Worm (Caenorhabditis elegans): ENCODE data around the gene F35D11.3.

DNA sequence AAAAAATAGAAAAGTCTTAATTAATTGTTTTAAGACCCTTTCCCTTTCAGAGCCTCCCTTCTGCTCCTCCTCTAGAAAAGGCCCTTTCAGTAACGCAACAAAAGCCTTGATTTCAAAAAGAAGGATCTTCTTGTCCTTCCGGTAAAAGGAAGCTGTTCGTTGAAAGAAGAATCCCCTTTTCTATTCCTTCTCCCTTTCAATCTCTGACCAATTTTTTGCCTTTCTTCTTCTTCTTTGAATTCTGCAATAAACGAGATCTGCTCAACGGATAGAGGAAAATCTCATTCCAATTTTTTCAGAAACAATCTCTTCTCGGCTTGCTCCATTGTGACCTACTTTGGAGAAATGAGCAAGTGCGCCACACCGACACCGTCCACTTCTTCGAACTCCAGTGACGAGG, at the start of gene F35D11.3:
- TF ChIP-seq mdl-1 (tag; optimal IDR thresholded peaks at IDR 0.05) (no peak), snpc-4 (tag; optimal IDR thresholded peaks at IDR 0.05) (no peak), ceh-20 (GFP tag; IDR thresholded peaks at IDR 0.05) (no peak), sdz-12 (GFP tag; optimal IDR thresholded peaks at IDR 0.05) (no peak), ama-1 (optimal IDR thresholded peaks at IDR 0.05) (no peak), lin-15B (tag; optimal IDR thresholded peaks at IDR 0.05) (no peak), pqm-1 (tag; optimal IDR thresholded peaks at IDR 0.05) (no peak), duxl-1 (tag; optimal IDR thresholded peaks at IDR 0.05; ENCODE audit: poor library complexity) (no peak), zag-1 (tag; optimal IDR thresholded peaks at IDR 0.05) (no peak)
